Worm (Caenorhabditis elegans) whole organism, L4 larva: ENCODE measurements around the gene ncs-3.
A peak's percentile ranks its signal among the peaks of the same experiment; 100 is the strongest.

Source experiments
- R02D3.7 ChIP-seq: fragments of 150-350 bp; sonication (generic microtip); optimal IDR thresholded peaks from 3 replicates; lab custom pipeline; 2014; ENCODE audit warnings: missing biosample characterization, missing genetic modification characterization
- aly-2 ChIP-seq: sonication (generic microtip); optimal IDR thresholded peaks from 2 replicates; lab custom pipeline; 2018; ENCODE audit warnings: missing biosample characterization, missing genetic modification characterization
- ama-1 ChIP-seq: fragments of 150-350 bp; optimal IDR thresholded peaks from 2 replicates; lab custom pipeline; 2014; ENCODE audit warnings: inconsistent platforms, mixed read lengths
- ceh-28 ChIP-seq: fragments of 150-350 bp; optimal IDR thresholded peaks from 2 replicates; lab custom pipeline; 2014; ENCODE audit warnings: missing biosample characterization, missing genetic modification reagents, missing genetic modification characterization
- dmd-9 ChIP-seq: fragments of 200-800 bp; sonication (Bioruptor generic); IDR thresholded peaks from 2 replicates; pipeline ENCODE4 v1.3.6; 2022; ENCODE audit warnings: missing genetic modification reagents, missing genetic modification characterization, missing compliant biosample characterization
- fkh-10 ChIP-seq: fragments of 150-350 bp; optimal IDR thresholded peaks from 2 replicates; lab custom pipeline; 2014; ENCODE audit warnings: missing biosample characterization, missing genetic modification reagents, missing genetic modification characterization
- lsy-2 ChIP-seq, 2 experiments: fragments of 150-350 bp in 1 of 2; sonication (generic microtip) in 1 of 2; optimal IDR thresholded peaks; 2 replicates each; lab custom pipeline; 2014 to 2017; ENCODE audit warnings: missing biosample characterization in 2 of 2, missing genetic modification characterization in 2 of 2
- mdl-1 ChIP-seq, 2 experiments: fragments of 150-350 bp in 1 of 2; sonication (generic microtip) in 1 of 2; optimal IDR thresholded peaks; 2 replicates each; lab custom pipeline; 2014 to 2017; ENCODE audit warnings: missing biosample characterization in 2 of 2, missing genetic modification characterization in 2 of 2
- nhr-11 ChIP-seq: fragments of 150-350 bp; optimal IDR thresholded peaks from 2 replicates; lab custom pipeline; 2014; ENCODE audit warnings: missing biosample characterization, missing genetic modification characterization
- nhr-237 ChIP-seq: sonication (generic microtip); optimal IDR thresholded peaks from 2 replicates; lab custom pipeline; 2017; ENCODE audit warnings: missing biosample characterization, missing genetic modification characterization
- nhr-25 ChIP-seq: sonication (generic microtip); optimal IDR thresholded peaks from 2 replicates; lab custom pipeline; 2017; ENCODE audit warnings: missing genetic modification characterization, mild to moderate bottlenecking, missing compliant biosample characterization, antibody characterized with exemption, moderate library complexity, borderline replicate concordance; ENCODE audit not compliant: insufficient read depth
- pqm-1 ChIP-seq: sonication (generic microtip); optimal IDR thresholded peaks from 2 replicates; lab custom pipeline; 2017; ENCODE audit warnings: missing biosample characterization, missing genetic modification characterization
- zag-1 ChIP-seq: fragments of 150-350 bp; optimal IDR thresholded peaks from 2 replicates; lab custom pipeline; 2014; ENCODE audit warnings: missing biosample characterization, missing genetic modification characterization

DNA sequence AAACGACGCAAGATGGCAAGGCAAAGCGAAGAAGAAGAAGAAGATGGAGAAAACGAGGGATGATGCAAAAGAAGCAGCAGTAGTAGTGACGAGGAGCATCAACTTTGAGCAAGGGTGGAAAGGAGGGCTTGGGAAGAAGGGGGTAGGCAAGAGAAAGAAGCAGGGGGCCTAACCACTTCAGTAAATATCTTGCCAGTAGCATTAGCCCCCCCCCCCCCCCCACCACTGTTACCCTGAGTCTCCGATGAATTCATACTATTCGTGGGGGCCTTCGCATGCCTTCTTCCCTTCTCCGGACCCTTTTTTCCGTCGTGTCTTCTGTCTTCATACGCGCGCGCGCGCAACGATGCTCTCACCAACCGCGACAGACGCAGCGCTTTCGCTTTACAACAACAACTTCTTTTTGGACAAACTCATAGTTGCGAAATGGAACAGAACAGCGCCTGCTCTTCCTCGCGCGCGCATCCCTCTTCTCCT, 32.0 kb upstream of the ncs-3 start:
- no peak for TF ChIP-seq lsy-2 (tag; optimal IDR thresholded peaks at IDR 0.05; lab: Kevin White, UChicago)
- TF ChIP-seq nhr-11 (tag; lab: Kevin White, UChicago): no peak
- TF ChIP-seq aly-2 (tag; lab: Kevin White, UChicago): no peak
- TF ChIP-seq nhr-237: no peak
- no peak for TF ChIP-seq zag-1
- no peak for TF ChIP-seq pqm-1 (tag; lab: Kevin White, UChicago)
- TF ChIP-seq ceh-28: no peak
- TF ChIP-seq fkh-10 (GFP tag; lab: Kevin White, UChicago): no peak
- TF ChIP-seq R02D3.7 (tag; lab: Kevin White, UChicago): no peak
- TF ChIP-seq ama-1: no peak
- no peak for TF ChIP-seq dmd-9
- peak in 1 of 2 experiments; percentile 35 for TF ChIP-seq mdl-1 (tag; optimal IDR thresholded peaks at IDR 0.05; lab: Kevin White, UChicago)
- no peak for TF ChIP-seq nhr-25 (tag; lab: Kevin White, UChicago)
